Worm (Caenorhabditis elegans) whole organism, L2 larva: Measurements from ENCODE around the gene col-87.

Experiments
- F13H6.1 ChIP-seq: sonication (generic microtip); optimal IDR thresholded peaks from 2 replicates; lab custom pipeline; 2016; ENCODE audit warnings: missing genetic modification characterization, missing compliant biosample characterization
- R02D3.7 ChIP-seq: fragments of 150-350 bp; optimal IDR thresholded peaks from 2 replicates; lab custom pipeline; 2014; ENCODE audit warnings: missing biosample characterization, missing genetic modification characterization
- Y55F3AM.14 ChIP-seq: fragments of 200-800 bp; sonication (Bioruptor generic); optimal IDR thresholded peaks from 2 replicates; lab custom pipeline; 2018; ENCODE audit warnings: mild to moderate bottlenecking, missing genetic modification characterization, missing compliant biosample characterization
- ZK546.5 ChIP-seq: sonication (generic microtip); optimal IDR thresholded peaks from 2 replicates; lab custom pipeline; 2017; ENCODE audit warnings: missing biosample characterization, missing genetic modification characterization
- alr-1 ChIP-seq: fragments of 150-350 bp; optimal IDR thresholded peaks from 2 replicates; lab custom pipeline; 2014; ENCODE audit warnings: missing biosample characterization, missing genetic modification characterization
- aly-2 ChIP-seq: fragments of 150-350 bp; optimal IDR thresholded peaks from 2 replicates; lab custom pipeline; 2014; ENCODE audit warnings: missing biosample characterization, missing genetic modification characterization
- ama-1 ChIP-seq: fragments of 150-350 bp; optimal IDR thresholded peaks from 2 replicates; lab custom pipeline; 2018; ENCODE audit warnings: inconsistent platforms
- blmp-1 ChIP-seq: sonication (generic microtip); optimal IDR thresholded peaks from 2 replicates; lab custom pipeline; 2017; ENCODE audit warnings: missing genetic modification characterization, mild to moderate bottlenecking, missing compliant biosample characterization, antibody characterized with exemption, moderate library complexity; ENCODE audit not compliant: insufficient read depth
- ceh-82 ChIP-seq: fragments of 150-350 bp; optimal IDR thresholded peaks from 2 replicates; lab custom pipeline; 2014; ENCODE audit warnings: missing biosample characterization, missing genetic modification characterization
- crh-2 ChIP-seq: sonication (generic microtip); optimal IDR thresholded peaks from 2 replicates; lab custom pipeline; 2017; ENCODE audit warnings: missing biosample characterization, missing genetic modification characterization
- dmd-4 ChIP-seq: sonication (generic microtip); optimal IDR thresholded peaks from 2 replicates; lab custom pipeline; 2017; ENCODE audit warnings: missing biosample characterization, missing genetic modification characterization
- egl-27 ChIP-seq: sonication (generic microtip); optimal IDR thresholded peaks from 3 replicates; lab custom pipeline; 2017; ENCODE audit warnings: missing biosample characterization, missing genetic modification reagents, missing genetic modification characterization
- elt-1 ChIP-seq: fragments of 150-350 bp; optimal IDR thresholded peaks from 2 replicates; lab custom pipeline; 2014; ENCODE audit warnings: missing biosample characterization, missing genetic modification characterization
- elt-3 ChIP-seq: sonication (generic microtip); optimal IDR thresholded peaks from 2 replicates; lab custom pipeline; 2017; ENCODE audit warnings: missing biosample characterization, missing genetic modification characterization
- fos-1 ChIP-seq: fragments of 150-350 bp; optimal IDR thresholded peaks from 2 replicates; lab custom pipeline; 2014; ENCODE audit warnings: missing biosample characterization, missing genetic modification characterization
- gmeb-1 ChIP-seq: fragments of 150-350 bp; optimal IDR thresholded peaks from 2 replicates; lab custom pipeline; 2014; ENCODE audit warnings: missing biosample characterization, missing genetic modification characterization
- lin-11 ChIP-seq: fragments of 150-350 bp; sonication (generic microtip); optimal IDR thresholded peaks from 2 replicates; lab custom pipeline; 2014; ENCODE audit warnings: missing biosample characterization, missing genetic modification characterization, inconsistent platforms, mixed read lengths
- lin-13 ChIP-seq: fragments of 150-350 bp; optimal IDR thresholded peaks from 2 replicates; lab custom pipeline; 2014; ENCODE audit warnings: missing biosample characterization, missing genetic modification reagents, missing genetic modification characterization
- lin-39 ChIP-seq: fragments of 150-350 bp; optimal IDR thresholded peaks from 2 replicates; lab custom pipeline; 2014; ENCODE audit warnings: missing biosample characterization, missing genetic modification reagents, missing genetic modification characterization
- lsy-2 ChIP-seq, 2 experiments: fragments of 150-350 bp in 1 of 2; sonication (generic microtip) in 1 of 2; optimal IDR thresholded peaks; 2 replicates each; lab custom pipeline; 2014 to 2017; ENCODE audit warnings: missing biosample characterization in 2 of 2, missing genetic modification characterization in 2 of 2
- mab-5 ChIP-seq: fragments of 150-350 bp; optimal IDR thresholded peaks from 2 replicates; lab custom pipeline; 2014; ENCODE audit warnings: missing biosample characterization, missing genetic modification characterization
- mdl-1 ChIP-seq, 2 experiments: fragments of 150-350 bp in 1 of 2; sonication (generic microtip) in 1 of 2; optimal IDR thresholded peaks; 2 replicates each; lab custom pipeline; 2017; ENCODE audit warnings: missing biosample characterization in 2 of 2, missing genetic modification characterization in 2 of 2
- nhr-10 ChIP-seq: sonication (generic microtip); optimal IDR thresholded peaks from 2 replicates; lab custom pipeline; 2017; ENCODE audit warnings: missing biosample characterization, missing genetic modification characterization
- nhr-11 ChIP-seq: fragments of 150-350 bp; optimal IDR thresholded peaks from 2 replicates; lab custom pipeline; 2014; ENCODE audit warnings: missing biosample characterization, missing genetic modification characterization
- nhr-12 ChIP-seq: fragments of 150-350 bp; optimal IDR thresholded peaks from 2 replicates; lab custom pipeline; 2014; ENCODE audit warnings: missing biosample characterization, missing genetic modification characterization
- nhr-129 ChIP-seq: fragments of 150-350 bp; optimal IDR thresholded peaks from 2 replicates; lab custom pipeline; 2014; ENCODE audit warnings: missing biosample characterization, missing genetic modification characterization
- nhr-21 ChIP-seq: fragments of 150-350 bp; optimal IDR thresholded peaks from 2 replicates; lab custom pipeline; 2014; ENCODE audit warnings: missing biosample characterization, missing genetic modification characterization
- nhr-23 ChIP-seq: fragments of 150-350 bp; optimal IDR thresholded peaks from 2 replicates; lab custom pipeline; 2014; ENCODE audit warnings: missing biosample characterization, missing genetic modification reagents, missing genetic modification characterization
- nhr-237 ChIP-seq: fragments of 150-350 bp; optimal IDR thresholded peaks from 2 replicates; lab custom pipeline; 2014; ENCODE audit warnings: missing biosample characterization, missing genetic modification characterization
- nhr-25 ChIP-seq: fragments of 150-350 bp; sonication (generic microtip); optimal IDR thresholded peaks from 3 replicates; lab custom pipeline; 2014; ENCODE audit warnings: missing biosample characterization, missing genetic modification characterization
- nhr-6 ChIP-seq: fragments of 150-350 bp; optimal IDR thresholded peaks from 2 replicates; lab custom pipeline; 2014; ENCODE audit warnings: missing biosample characterization, missing genetic modification characterization
- nhr-77 ChIP-seq: fragments of 150-350 bp; optimal IDR thresholded peaks from 2 replicates; lab custom pipeline; 2014; ENCODE audit warnings: missing biosample characterization, missing genetic modification characterization
- peb-1 ChIP-seq: fragments of 150-350 bp; optimal IDR thresholded peaks from 2 replicates; lab custom pipeline; 2014; ENCODE audit warnings: missing biosample characterization, missing genetic modification characterization
- sem-4 ChIP-seq: fragments of 150-350 bp; optimal IDR thresholded peaks from 2 replicates; lab custom pipeline; 2014; ENCODE audit warnings: missing biosample characterization, missing genetic modification reagents, missing genetic modification characterization
- skn-1 ChIP-seq: sonication (generic microtip); optimal IDR thresholded peaks from 2 replicates; lab custom pipeline; 2017; ENCODE audit warnings: missing biosample characterization, missing genetic modification characterization
- sma-9 ChIP-seq, 2 experiments: fragments of 150-350 bp in 1 of 2; sonication (generic microtip) in 1 of 2; optimal IDR thresholded peaks; 2 replicates each; lab custom pipeline; 2014 to 2016; ENCODE audit warnings: missing genetic modification characterization in 2 of 2, mild to moderate bottlenecking in 1 of 2, missing biosample characterization in 1 of 2, missing compliant biosample characterization in 1 of 2, missing genetic modification reagents in 1 of 2, moderate library complexity in 1 of 2
- snpc-4 ChIP-seq: fragments of 150-350 bp; optimal IDR thresholded peaks from 2 replicates; lab custom pipeline; 2014; ENCODE audit warnings: missing biosample characterization, missing genetic modification characterization
- unc-39 ChIP-seq: fragments of 150-350 bp; optimal IDR thresholded peaks from 2 replicates; lab custom pipeline; 2014; ENCODE audit warnings: missing biosample characterization, missing genetic modification characterization
- unc-62 ChIP-seq: fragments of 150-350 bp; optimal IDR thresholded peaks from 2 replicates; lab custom pipeline; 2014; ENCODE audit warnings: missing biosample characterization, missing genetic modification reagents, missing genetic modification characterization
- zag-1 ChIP-seq: fragments of 150-350 bp; optimal IDR thresholded peaks from 2 replicates; lab custom pipeline; 2014; ENCODE audit warnings: missing biosample characterization, missing genetic modification characterization
- ztf-1 ChIP-seq: fragments of 200-800 bp; sonication (Bioruptor generic); conservative IDR thresholded peaks from 2 replicates; pipeline ENCODE4 v1.3.6; 2022; ENCODE audit warnings: missing genetic modification characterization, missing compliant biosample characterization
- ztf-11 ChIP-seq: sonication (generic microtip); optimal IDR thresholded peaks from 2 replicates; lab custom pipeline; 2017; ENCODE audit warnings: missing biosample characterization, missing genetic modification characterization
- ztf-4 ChIP-seq: fragments of 150-350 bp; optimal IDR thresholded peaks from 2 replicates; lab custom pipeline; 2014; ENCODE audit warnings: missing biosample characterization, missing genetic modification characterization

The col-87 gene

ce11 chrII:14063044-14063500, 31.4 kb downstream of the col-87 start, which contains the start of gene lem-2 (continued):
- TF ChIP-seq ama-1 (lab: Kevin White, UChicago) (no peak), ztf-1 (GFP tag; lab: Robert Waterston, UW) (no peak), blmp-1 (tag; lab: Kevin White, UChicago) (peak; percentile 9), nhr-129 (tag; lab: Kevin White, UChicago) (peak; percentile 51), peb-1 (no peak), aly-2 (tag; lab: Kevin White, UChicago) (no peak), crh-2 (tag; lab: Kevin White, UChicago) (peak; percentile 64), unc-39 (tag; lab: Kevin White, UChicago) (no peak), ztf-11 (no peak), unc-62 (GFP tag; lab: Kevin White, UChicago) (no peak), lin-11 (tag; lab: Kevin White, UChicago) (peak; percentile 56), nhr-12 (no peak), nhr-10 (tag; lab: Kevin White, UChicago) (no peak), nhr-23 (tag; lab: Kevin White, UChicago) (no peak), mab-5 (no peak), ZK546.5 (tag; lab: Kevin White, UChicago) (no peak), elt-1 (no peak), lin-39 (no peak)

ce11 chrII:14060885-14061284, 33.6 kb downstream of the col-87 start:
- TF ChIP-seq F13H6.1, result no peak
- no peak for TF ChIP-seq crh-2 (tag; lab: Kevin White, UChicago)
- TF ChIP-seq aly-2 (tag; lab: Kevin White, UChicago), result no peak
- TF ChIP-seq skn-1 (tag; lab: Kevin White, UChicago), result no peak
- TF ChIP-seq nhr-21 (tag; lab: Kevin White, UChicago), result no peak
- no peak for TF ChIP-seq nhr-6 (tag; lab: Kevin White, UChicago)
- no peak for TF ChIP-seq lin-11 (tag; lab: Kevin White, UChicago)
- no peak for TF ChIP-seq ztf-11
- no peak for TF ChIP-seq lin-39
- TF ChIP-seq, all 48 proteins: peak for 0

ce11 chrII:14060439-14060838, 34.1 kb downstream of the col-87 start, which contains the start of gene W01G7.4:
Gene W01G7.4 (plus strand): TSS chrII:14060739.
- no peak for TF ChIP-seq mab-5
- TF ChIP-seq, all 48 proteins: peak for 0

- TF ChIP-seq nhr-237 (tag; lab: Kevin White, UChicago) (peak; percentile 74), snpc-4 (peak; percentile 90), lin-39 (peak; percentile 38), nhr-77 (tag; lab: Kevin White, UChicago) (peak; percentile 91), elt-3 (tag; lab: Kevin White, UChicago) (no peak), nhr-23 (tag; lab: Kevin White, UChicago) (no peak), mdl-1 (tag; optimal IDR thresholded peaks at IDR 0.05; lab: Kevin White, UChicago) (peak in 1 of 2 experiments; percentile 43), ZK546.5 (tag; lab: Kevin White, UChicago) (peak; percentile 56), nhr-10 (tag; lab: Kevin White, UChicago) (peak; percentile 78), lin-11 (tag; lab: Kevin White, UChicago) (peak; percentile 82), nhr-25 (peak; percentile 96), peb-1 (no peak), blmp-1 (tag; lab: Kevin White, UChicago) (peak; percentile 57), ztf-1 (GFP tag; lab: Robert Waterston, UW) (no peak), nhr-12 (peak; percentile 39), zag-1 (tag; lab: Kevin White, UChicago) (peak; percentile 13), nhr-6 (tag; lab: Kevin White, UChicago) (peak; percentile 91), ztf-4 (tag; lab: Kevin White, UChicago) (peak; percentile 74), R02D3.7 (tag; lab: Kevin White, UChicago) (peak; percentile 60), gmeb-1 (tag; lab: Kevin White, UChicago) (peak; percentile 100), dmd-4 (tag; lab: Kevin White, UChicago) (peak; percentile 28), unc-39 (tag; lab: Kevin White, UChicago) (no peak), aly-2 (tag; lab: Kevin White, UChicago) (no peak), lsy-2 (tag; optimal IDR thresholded peaks at IDR 0.05; lab: Kevin White, UChicago) (peak; percentile 93 to 96), fos-1 (peak; percentile 68), sma-9 (GFP tag; optimal IDR thresholded peaks at IDR 0.05; lab: Kevin White, UChicago) (peak; percentile 97), sma-9 (tag; optimal IDR thresholded peaks at IDR 0.05; lab: Kevin White, UChicago) (no peak), alr-1 (tag; lab: Kevin White, UChicago) (no peak), nhr-11 (tag; lab: Kevin White, UChicago) (no peak), ceh-82 (tag; lab: Kevin White, UChicago) (peak; percentile 67), nhr-21 (tag; lab: Kevin White, UChicago) (peak; percentile 92), lin-13 (GFP tag; lab: Kevin White, UChicago) (peak; percentile 96), egl-27 (tag; lab: Kevin White, UChicago) (peak; percentile 84), Y55F3AM.14 (no peak), F13H6.1 (peak; percentile 93), ama-1 (lab: Kevin White, UChicago) (peak; percentile 59), sem-4 (peak; percentile 92), crh-2 (tag; lab: Kevin White, UChicago) (peak; percentile 91), ztf-11 (no peak), skn-1 (tag; lab: Kevin White, UChicago) (no peak), unc-62 (GFP tag; lab: Kevin White, UChicago) (no peak), elt-1 (no peak), nhr-129 (tag; lab: Kevin White, UChicago) (peak; percentile 82)
Measured at ce11 chrII:14059767-14060166, 34.7 kb downstream of the col-87 start, which contains the start of gene rpb-11. Gene rpb-11 (plus strand): TSS chrII:14060085.
